Worm (Caenorhabditis elegans): ENCODE results near the gene C03H5.9.

ce11 chrII:400167-400566, 21.7 kb downstream of the C03H5.9 start:
- TF ChIP-seq ceh-82 (tag; optimal IDR thresholded peaks at IDR 0.05) = no peak
- TF ChIP-seq nhr-11 (tag; optimal IDR thresholded peaks at IDR 0.05) = no peak
- TF ChIP-seq lin-11 (tag; optimal IDR thresholded peaks at IDR 0.05) = no peak
- no peak for TF ChIP-seq snpc-4 (tag; optimal IDR thresholded peaks at IDR 0.05)
- TF ChIP-seq ztf-11 (tag; optimal IDR thresholded peaks at IDR 0.05) = no peak
- no peak for TF ChIP-seq mbf-1 (tag; optimal IDR thresholded peaks at IDR 0.05)
- no peak for TF ChIP-seq fos-1 (tag; optimal IDR thresholded peaks at IDR 0.05)
- TF ChIP-seq R02D3.7 (tag; optimal IDR thresholded peaks at IDR 0.05) = no peak
- no peak for TF ChIP-seq sma-9 (GFP tag; optimal IDR thresholded peaks at IDR 0.05)
- no peak for TF ChIP-seq sma-9 (tag; optimal IDR thresholded peaks at IDR 0.05)
- TF ChIP-seq unc-55 (GFP tag; optimal IDR thresholded peaks at IDR 0.05) = no peak

Measured in whole organism, L2 larva.